Worm (Caenorhabditis elegans) whole organism, late embryonic: ENCODE results near the gene fbxa-2.

Experiments used
- ahr-1 ChIP-seq: sonication (generic microtip); optimal IDR thresholded peaks from 2 replicates; lab custom pipeline; 2016; ENCODE audit warnings: missing genetic modification characterization, missing compliant biosample characterization
- ceh-19 ChIP-seq: fragments of 200-800 bp; sonication (Bioruptor generic); optimal IDR thresholded peaks from 2 replicates; lab custom pipeline; 2018; ENCODE audit warnings: mild to moderate bottlenecking, missing genetic modification characterization, missing compliant biosample characterization
- gmeb-2 ChIP-seq: sonication (generic microtip); optimal IDR thresholded peaks from 2 replicates; lab custom pipeline; 2016; ENCODE audit warnings: missing genetic modification characterization, inconsistent platforms, missing compliant biosample characterization
- hlh-13 ChIP-seq: fragments of 200-800 bp; sonication (Bioruptor generic); optimal IDR thresholded peaks from 2 replicates; lab custom pipeline; 2018; ENCODE audit warnings: mild to moderate bottlenecking, missing genetic modification characterization, missing compliant biosample characterization
- nhr-11 ChIP-seq: fragments of 150-350 bp; optimal IDR thresholded peaks from 2 replicates; lab custom pipeline; 2014; ENCODE audit warnings: missing biosample characterization, missing genetic modification characterization
- pqm-1 ChIP-seq: sonication (generic microtip); optimal IDR thresholded peaks from 2 replicates; lab custom pipeline; 2016; ENCODE audit warnings: missing genetic modification characterization, missing compliant biosample characterization

ce11 chrV:16229896-16230295 lies 39.6 kb downstream of the fbxa-2 start, which contains the start of the genes F21H7.2 and F21H7.12:
- TF ChIP-seq gmeb-2 (tag; lab: Kevin White, UChicago), result no peak
- no peak for TF ChIP-seq hlh-13 (GFP tag; lab: Kevin White, UChicago)
- TF ChIP-seq ceh-19 (GFP tag; lab: Kevin White, UChicago), result no peak
- TF ChIP-seq pqm-1 (tag; lab: Kevin White, UChicago), result no peak
- no peak for TF ChIP-seq ahr-1 (tag; lab: Kevin White, UChicago)
- no peak for TF ChIP-seq nhr-11 (tag; lab: Kevin White, UChicago)
